Fruit fly (Drosophila melanogaster) whole organism, wandering third instar larva: ENCODE data around the gene CG31915.

Experiments used
- Dif ChIP-seq: fragments of 200-275, 200-300 bp; sonication (Bioruptor generic); optimal IDR thresholded peaks from 2 replicates; lab custom pipeline; 2018; ENCODE audit warnings: missing biosample characterization, missing genetic modification characterization; ENCODE audit not compliant: partially characterized antibody
- GATAd ChIP-seq: sonication (Bioruptor generic); optimal IDR thresholded peaks from 2 replicates; lab custom pipeline; 2016; ENCODE audit warnings: missing biosample characterization, missing genetic modification characterization
- br ChIP-seq: fragments of 200-800 bp; sonication (Bioruptor generic); optimal IDR thresholded peaks from 2 replicates; lab custom pipeline; 2016; ENCODE audit warnings: missing biosample characterization, missing genetic modification characterization

dm6 chr2L:5550735-5551134 lies 22.8 kb downstream of the CG31915 start, which contains the start of gene CG14014:
- TF ChIP-seq br (GFP tag; lab: Kevin White, UChicago) (no peak), Dif (GFP tag; lab: Kevin White, UChicago) (no peak), GATAd (GFP tag; lab: Kevin White, UChicago) (no peak)
